Worm (Caenorhabditis elegans) whole organism, L2 larva: Measurements from ENCODE around the gene mtp-18.

Source experiments
- C34F6.9 ChIP-seq: fragments of 150-350 bp; optimal IDR thresholded peaks from 2 replicates; lab custom pipeline; 2014; ENCODE audit warnings: missing biosample characterization, missing genetic modification characterization
- F13H6.1 ChIP-seq: sonication (generic microtip); optimal IDR thresholded peaks from 2 replicates; lab custom pipeline; 2016; ENCODE audit warnings: missing genetic modification characterization, missing compliant biosample characterization
- Y55F3AM.14 ChIP-seq: fragments of 200-800 bp; sonication (Bioruptor generic); optimal IDR thresholded peaks from 2 replicates; lab custom pipeline; 2018; ENCODE audit warnings: mild to moderate bottlenecking, missing genetic modification characterization, missing compliant biosample characterization
- alr-1 ChIP-seq: fragments of 150-350 bp; optimal IDR thresholded peaks from 2 replicates; lab custom pipeline; 2014; ENCODE audit warnings: missing biosample characterization, missing genetic modification characterization
- blmp-1 ChIP-seq: sonication (generic microtip); optimal IDR thresholded peaks from 2 replicates; lab custom pipeline; 2017; ENCODE audit warnings: missing genetic modification characterization, mild to moderate bottlenecking, missing compliant biosample characterization, antibody characterized with exemption, moderate library complexity; ENCODE audit not compliant: insufficient read depth
- ceh-16 ChIP-seq: fragments of 150-350 bp; optimal IDR thresholded peaks from 2 replicates; lab custom pipeline; 2014; ENCODE audit warnings: missing biosample characterization, missing genetic modification characterization
- crh-2 ChIP-seq: sonication (generic microtip); optimal IDR thresholded peaks from 2 replicates; lab custom pipeline; 2017; ENCODE audit warnings: missing biosample characterization, missing genetic modification characterization
- dmd-4 ChIP-seq: sonication (generic microtip); optimal IDR thresholded peaks from 2 replicates; lab custom pipeline; 2017; ENCODE audit warnings: missing biosample characterization, missing genetic modification characterization
- egl-27 ChIP-seq: sonication (generic microtip); optimal IDR thresholded peaks from 3 replicates; lab custom pipeline; 2017; ENCODE audit warnings: missing biosample characterization, missing genetic modification reagents, missing genetic modification characterization
- elt-3 ChIP-seq: sonication (generic microtip); optimal IDR thresholded peaks from 2 replicates; lab custom pipeline; 2017; ENCODE audit warnings: missing biosample characterization, missing genetic modification characterization
- fos-1 ChIP-seq: fragments of 150-350 bp; optimal IDR thresholded peaks from 2 replicates; lab custom pipeline; 2014; ENCODE audit warnings: missing biosample characterization, missing genetic modification characterization
- gmeb-1 ChIP-seq: fragments of 150-350 bp; optimal IDR thresholded peaks from 2 replicates; lab custom pipeline; 2014; ENCODE audit warnings: missing biosample characterization, missing genetic modification characterization
- lin-11 ChIP-seq: fragments of 150-350 bp; sonication (generic microtip); optimal IDR thresholded peaks from 2 replicates; lab custom pipeline; 2014; ENCODE audit warnings: missing biosample characterization, missing genetic modification characterization, inconsistent platforms, mixed read lengths
- lin-13 ChIP-seq: fragments of 150-350 bp; optimal IDR thresholded peaks from 2 replicates; lab custom pipeline; 2014; ENCODE audit warnings: missing biosample characterization, missing genetic modification reagents, missing genetic modification characterization
- lin-39 ChIP-seq: fragments of 150-350 bp; optimal IDR thresholded peaks from 2 replicates; lab custom pipeline; 2014; ENCODE audit warnings: missing biosample characterization, missing genetic modification reagents, missing genetic modification characterization
- lsy-2 ChIP-seq, 2 experiments: fragments of 150-350 bp in 1 of 2; sonication (generic microtip) in 1 of 2; optimal IDR thresholded peaks; 2 replicates each; lab custom pipeline; 2014 to 2017; ENCODE audit warnings: missing biosample characterization in 2 of 2, missing genetic modification characterization in 2 of 2
- mdl-1 ChIP-seq, 2 experiments: fragments of 150-350 bp in 1 of 2; sonication (generic microtip) in 1 of 2; optimal IDR thresholded peaks; 2 replicates each; lab custom pipeline; 2017; ENCODE audit warnings: missing biosample characterization in 2 of 2, missing genetic modification characterization in 2 of 2
- nhr-10 ChIP-seq: sonication (generic microtip); optimal IDR thresholded peaks from 2 replicates; lab custom pipeline; 2017; ENCODE audit warnings: missing biosample characterization, missing genetic modification characterization
- nhr-11 ChIP-seq: fragments of 150-350 bp; optimal IDR thresholded peaks from 2 replicates; lab custom pipeline; 2014; ENCODE audit warnings: missing biosample characterization, missing genetic modification characterization
- nhr-12 ChIP-seq: fragments of 150-350 bp; optimal IDR thresholded peaks from 2 replicates; lab custom pipeline; 2014; ENCODE audit warnings: missing biosample characterization, missing genetic modification characterization
- nhr-129 ChIP-seq: fragments of 150-350 bp; optimal IDR thresholded peaks from 2 replicates; lab custom pipeline; 2014; ENCODE audit warnings: missing biosample characterization, missing genetic modification characterization
- nhr-21 ChIP-seq: fragments of 150-350 bp; optimal IDR thresholded peaks from 2 replicates; lab custom pipeline; 2014; ENCODE audit warnings: missing biosample characterization, missing genetic modification characterization
- nhr-6 ChIP-seq: fragments of 150-350 bp; optimal IDR thresholded peaks from 2 replicates; lab custom pipeline; 2014; ENCODE audit warnings: missing biosample characterization, missing genetic modification characterization
- nhr-77 ChIP-seq: fragments of 150-350 bp; optimal IDR thresholded peaks from 2 replicates; lab custom pipeline; 2014; ENCODE audit warnings: missing biosample characterization, missing genetic modification characterization
- sem-4 ChIP-seq: fragments of 150-350 bp; optimal IDR thresholded peaks from 2 replicates; lab custom pipeline; 2014; ENCODE audit warnings: missing biosample characterization, missing genetic modification reagents, missing genetic modification characterization
- sma-3 ChIP-seq: sonication (generic microtip); optimal IDR thresholded peaks from 2 replicates; lab custom pipeline; 2016; ENCODE audit warnings: missing genetic modification reagents, missing genetic modification characterization, missing compliant biosample characterization
- sma-9 ChIP-seq, 2 experiments: fragments of 150-350 bp in 1 of 2; sonication (generic microtip) in 1 of 2; optimal IDR thresholded peaks; 2 replicates each; lab custom pipeline; 2014 to 2016; ENCODE audit warnings: missing genetic modification characterization in 2 of 2, mild to moderate bottlenecking in 1 of 2, missing biosample characterization in 1 of 2, missing compliant biosample characterization in 1 of 2, missing genetic modification reagents in 1 of 2, moderate library complexity in 1 of 2
- snpc-4 ChIP-seq: fragments of 150-350 bp; optimal IDR thresholded peaks from 2 replicates; lab custom pipeline; 2014; ENCODE audit warnings: missing biosample characterization, missing genetic modification characterization
- unc-55 ChIP-seq: fragments of 150-350 bp; sonication (generic microtip); optimal IDR thresholded peaks from 3 replicates; lab custom pipeline; 2014; ENCODE audit warnings: missing biosample characterization, missing genetic modification reagents, missing genetic modification characterization
- unc-62 ChIP-seq: fragments of 150-350 bp; optimal IDR thresholded peaks from 2 replicates; lab custom pipeline; 2014; ENCODE audit warnings: missing biosample characterization, missing genetic modification reagents, missing genetic modification characterization
- zag-1 ChIP-seq: fragments of 150-350 bp; optimal IDR thresholded peaks from 2 replicates; lab custom pipeline; 2014; ENCODE audit warnings: missing biosample characterization, missing genetic modification characterization
- ztf-11 ChIP-seq: sonication (generic microtip); optimal IDR thresholded peaks from 2 replicates; lab custom pipeline; 2017; ENCODE audit warnings: missing biosample characterization, missing genetic modification characterization
- ztf-4 ChIP-seq: fragments of 150-350 bp; optimal IDR thresholded peaks from 2 replicates; lab custom pipeline; 2014; ENCODE audit warnings: missing biosample characterization, missing genetic modification characterization

mtp-18 gene

DNA sequence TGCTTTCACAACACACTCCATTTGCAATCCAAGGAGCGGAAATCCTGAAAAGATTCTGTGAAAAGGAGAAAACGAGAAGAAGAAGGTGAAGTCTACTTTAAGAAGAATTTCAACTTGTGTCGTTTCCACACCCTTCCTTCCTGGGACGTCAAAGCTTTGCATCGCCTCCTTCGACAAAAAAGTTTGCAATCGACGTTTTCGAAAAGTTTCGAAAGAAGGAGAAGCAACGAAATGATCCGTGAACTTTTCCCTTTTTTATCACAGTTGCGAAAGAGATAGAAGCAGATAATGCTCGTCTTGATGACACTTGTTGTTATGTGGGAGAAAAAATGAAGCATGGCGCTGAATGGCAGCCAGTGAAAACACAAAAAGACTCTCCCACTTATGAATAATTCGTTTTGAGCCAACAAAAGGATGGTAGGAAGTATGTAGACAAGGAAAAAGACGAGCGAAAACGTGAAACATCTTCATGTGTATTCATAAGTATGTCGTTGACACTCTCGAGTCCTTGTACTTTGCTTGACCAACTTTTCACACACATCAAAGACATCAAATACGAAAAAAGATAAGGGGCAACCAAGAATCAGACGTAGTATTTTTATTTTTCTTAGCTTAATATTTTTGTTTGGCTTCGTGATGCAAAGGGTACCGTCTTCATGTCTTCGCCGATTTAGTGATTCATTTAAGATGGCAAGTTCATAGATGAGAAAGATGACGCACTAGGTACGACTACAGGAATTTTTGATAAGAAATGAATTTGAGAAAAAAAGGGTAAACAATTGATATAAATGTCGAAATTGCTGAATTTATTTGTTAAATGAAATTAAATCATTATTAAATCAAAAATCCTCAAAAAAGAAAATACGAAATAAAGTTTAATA, 42.8 kb upstream of the mtp-18 start:
- TF ChIP-seq elt-3 (no peak), unc-55 (peak; percentile 13), sem-4 (tag; lab: Kevin White, UChicago) (peak; percentile 57), snpc-4 (tag; lab: Kevin White, UChicago) (no peak), C34F6.9 (tag; lab: Kevin White, UChicago) (peak; percentile 54), nhr-6 (tag; lab: Kevin White, UChicago) (no peak), zag-1 (tag; lab: Kevin White, UChicago) (no peak), unc-62 (GFP tag; lab: Kevin White, UChicago) (no peak), egl-27 (tag; lab: Kevin White, UChicago) (no peak), lin-39 (tag; lab: Kevin White, UChicago) (no peak), lsy-2 (tag; optimal IDR thresholded peaks at IDR 0.05; lab: Kevin White, UChicago) (no peak), sma-3 (GFP tag; lab: Kevin White, UChicago) (peak; percentile 53), crh-2 (tag; lab: Kevin White, UChicago) (peak; percentile 4), nhr-10 (tag; lab: Kevin White, UChicago) (no peak), alr-1 (no peak), fos-1 (tag; lab: Kevin White, UChicago) (peak; percentile 30), nhr-129 (peak; percentile 24)
- TF ChIP-seq, all 48 proteins: peak for 7

- TF ChIP-seq ceh-16 (tag; lab: Kevin White, UChicago) (no peak), sem-4 (tag; lab: Kevin White, UChicago) (peak; percentile 8), sma-9 (GFP tag; optimal IDR thresholded peaks at IDR 0.05; lab: Kevin White, UChicago) (peak; percentile 46), sma-9 (tag; optimal IDR thresholded peaks at IDR 0.05; lab: Kevin White, UChicago) (no peak)
These were observed 41.7 kb upstream of the mtp-18 start for ce11 chrX:6247869-6248268.

DNA sequence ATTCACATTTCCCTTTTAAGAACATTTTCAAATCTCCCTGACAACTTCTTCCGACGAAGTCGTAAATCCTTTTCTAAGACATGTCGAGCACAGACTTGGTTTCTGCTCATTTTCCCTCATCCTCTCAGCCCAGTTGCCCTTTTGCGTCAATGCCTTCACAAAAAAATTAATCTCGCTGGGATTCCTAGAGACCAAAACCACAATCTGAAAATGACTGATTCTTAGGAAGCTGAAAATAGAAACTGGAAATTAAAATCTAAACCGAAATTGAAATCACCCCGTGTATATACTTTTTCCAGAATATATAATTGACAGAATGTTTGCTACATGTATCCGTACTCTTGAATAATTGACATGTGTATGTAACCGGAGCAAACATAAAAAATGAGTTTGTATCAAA, 40.8 kb upstream of the mtp-18 start:
- TF ChIP-seq nhr-11 (tag; lab: Kevin White, UChicago) = no peak
- no peak for TF ChIP-seq nhr-12 (tag; lab: Kevin White, UChicago)
- no peak for TF ChIP-seq snpc-4 (tag; lab: Kevin White, UChicago)
- TF ChIP-seq mdl-1 (tag; optimal IDR thresholded peaks at IDR 0.05; lab: Kevin White, UChicago) = no peak
- TF ChIP-seq C34F6.9 (tag; lab: Kevin White, UChicago) = peak; percentile 9

ce11 chrX:6245499-6245898, 39.3 kb upstream of the mtp-18 start:
- no peak for TF ChIP-seq unc-62 (GFP tag; lab: Kevin White, UChicago)
- no peak for TF ChIP-seq nhr-77 (tag; lab: Kevin White, UChicago)
- no peak for TF ChIP-seq sem-4 (tag; lab: Kevin White, UChicago)
- no peak for TF ChIP-seq blmp-1
- TF ChIP-seq unc-55 = no peak
- TF ChIP-seq C34F6.9 (tag; lab: Kevin White, UChicago) = peak; percentile 29
- peak; percentile 6 for TF ChIP-seq lin-11 (tag; lab: Kevin White, UChicago)
- TF ChIP-seq mdl-1 (tag; optimal IDR thresholded peaks at IDR 0.05; lab: Kevin White, UChicago) = no peak
- TF ChIP-seq sma-9 (GFP tag; optimal IDR thresholded peaks at IDR 0.05; lab: Kevin White, UChicago) = peak; percentile 11
- TF ChIP-seq sma-9 (tag; optimal IDR thresholded peaks at IDR 0.05; lab: Kevin White, UChicago) = no peak
- no peak for TF ChIP-seq elt-3

DNA sequence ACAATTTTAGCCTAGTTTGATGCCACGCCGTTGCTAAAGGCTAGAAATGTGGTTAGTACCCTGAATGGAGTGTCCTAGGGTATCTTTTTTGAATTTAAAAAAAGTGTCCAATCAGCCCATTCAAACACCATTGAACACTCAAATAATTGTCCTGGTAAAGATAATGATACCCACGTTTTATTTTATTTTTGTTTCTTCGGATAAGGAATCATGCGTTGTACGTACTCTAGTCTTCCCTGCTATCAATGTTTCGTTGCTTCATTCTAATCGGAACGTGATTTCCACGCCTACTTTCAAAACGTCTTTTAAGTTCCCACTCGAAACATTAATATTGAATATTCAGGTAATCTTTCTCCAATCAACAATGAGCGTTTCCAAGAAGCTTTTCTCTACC, 34.4 kb upstream of the mtp-18 start, which contains the start of gene got-2.2:
Gene got-2.2, plus strand, starts transcription at position 344 of the 394 bp plus-strand sequence.
- no peak for TF ChIP-seq elt-3
- no peak for TF ChIP-seq ztf-4 (tag; lab: Kevin White, UChicago)
- no peak for TF ChIP-seq unc-55
- no peak for TF ChIP-seq nhr-77 (tag; lab: Kevin White, UChicago)
- peak; percentile 25 for TF ChIP-seq crh-2 (tag; lab: Kevin White, UChicago)
- TF ChIP-seq zag-1 (tag; lab: Kevin White, UChicago) = no peak
- TF ChIP-seq unc-62 (GFP tag; lab: Kevin White, UChicago) = no peak
- TF ChIP-seq ceh-16 (tag; lab: Kevin White, UChicago) = no peak
- TF ChIP-seq nhr-12 (tag; lab: Kevin White, UChicago) = no peak
- TF ChIP-seq fos-1 (tag; lab: Kevin White, UChicago) = peak; percentile 8
- TF ChIP-seq F13H6.1 (tag; lab: Kevin White, UChicago) = no peak
- TF ChIP-seq Y55F3AM.14 (GFP tag; lab: Kevin White, UChicago) = no peak
- no peak for TF ChIP-seq sem-4 (tag; lab: Kevin White, UChicago)
- TF ChIP-seq egl-27 (tag; lab: Kevin White, UChicago) = no peak
- no peak for TF ChIP-seq dmd-4 (tag; lab: Kevin White, UChicago)
- TF ChIP-seq ztf-11 (tag; lab: Kevin White, UChicago) = no peak
- no peak for TF ChIP-seq nhr-21
- no peak for TF ChIP-seq lin-13 (GFP tag; lab: Kevin White, UChicago)
- peak; percentile 19 for TF ChIP-seq gmeb-1 (tag; lab: Kevin White, UChicago)
- no peak for TF ChIP-seq lin-11 (tag; lab: Kevin White, UChicago)
- peak; percentile 55 for TF ChIP-seq sma-9 (GFP tag; optimal IDR thresholded peaks at IDR 0.05; lab: Kevin White, UChicago)
- TF ChIP-seq sma-9 (tag; optimal IDR thresholded peaks at IDR 0.05; lab: Kevin White, UChicago) = no peak
- TF ChIP-seq, all 48 proteins: peak for 4
